Worm (Caenorhabditis elegans) whole organism, L1 larva: ENCODE data around the gene R04B5.5.

Experiments
- C04F5.9 ChIP-seq: sonication (generic microtip); optimal IDR thresholded peaks from 2 replicates; lab custom pipeline; 2016; ENCODE audit warnings: missing genetic modification characterization, missing compliant biosample characterization
- C16A3.4 ChIP-seq: fragments of 150-350 bp; optimal IDR thresholded peaks from 2 replicates; lab custom pipeline; 2014; ENCODE audit warnings: missing biosample characterization, missing genetic modification characterization
- ceh-63 ChIP-seq: fragments of 200-800 bp; sonication (Bioruptor generic); optimal IDR thresholded peaks from 2 replicates; lab custom pipeline; 2018; ENCODE audit warnings: mild to moderate bottlenecking, missing genetic modification characterization, missing compliant biosample characterization
- ceh-8 ChIP-seq: fragments of 200-800 bp; sonication (Bioruptor generic); optimal IDR thresholded peaks from 2 replicates; lab custom pipeline; 2018; ENCODE audit warnings: mild to moderate bottlenecking, missing genetic modification characterization, moderate library complexity, missing compliant biosample characterization
- dsc-1 ChIP-seq: sonication (generic microtip); optimal IDR thresholded peaks from 2 replicates; lab custom pipeline; 2016; ENCODE audit warnings: mild to moderate bottlenecking, missing genetic modification characterization, missing compliant biosample characterization
- efl-1 ChIP-seq, 4 experiments: fragments of 150-350 bp; optimal IDR thresholded peaks in 3 of 4; peaks in 1 of 4; 1 replicate in 1 of 4; 2 replicates in 3 of 4; lab custom pipeline; 2014; ENCODE audit warnings: missing biosample characterization in 2 of 4, missing genetic modification characterization in 2 of 4, missing genetic modification reagents in 2 of 4
- elt-2 ChIP-seq: sonication (generic microtip); optimal IDR thresholded peaks from 2 replicates; lab custom pipeline; 2016; ENCODE audit warnings: missing genetic modification characterization, mild to moderate bottlenecking, inconsistent platforms, missing compliant biosample characterization, missing genetic modification reagents
- ets-5 ChIP-seq: fragments of 200-800 bp; sonication (Bioruptor generic); IDR thresholded peaks from 2 replicates; pipeline ENCODE4 v1.3.6; 2022; ENCODE audit warnings: missing genetic modification characterization, missing compliant biosample characterization
- fkh-8 ChIP-seq: sonication (generic microtip); optimal IDR thresholded peaks from 2 replicates; lab custom pipeline; 2016; ENCODE audit warnings: mild to moderate bottlenecking, missing genetic modification characterization, missing compliant biosample characterization
- hlh-4 ChIP-seq: sonication (generic microtip); optimal IDR thresholded peaks from 2 replicates; lab custom pipeline; 2016; ENCODE audit warnings: mild to moderate bottlenecking, missing genetic modification characterization, missing compliant biosample characterization
- isw-1 ChIP-seq: fragments of 200-800 bp; sonication (Bioruptor generic); IDR thresholded peaks from 2 replicates; pipeline ENCODE4 v1.3.6; 2022; ENCODE audit warnings: missing genetic modification characterization, missing compliant biosample characterization
- lin-13 ChIP-seq: fragments of 150-350 bp; optimal IDR thresholded peaks from 2 replicates; lab custom pipeline; 2014; ENCODE audit warnings: missing biosample characterization, missing genetic modification reagents, missing genetic modification characterization
- lin-14 ChIP-seq: fragments of 200-800 bp; sonication (Bioruptor generic); optimal IDR thresholded peaks from 2 replicates; lab custom pipeline; 2018; ENCODE audit warnings: mild to moderate bottlenecking, missing genetic modification characterization, moderate library complexity, missing compliant biosample characterization
- lin-15B ChIP-seq: fragments of 150-350 bp; sonication (generic microtip); optimal IDR thresholded peaks from 3 replicates; lab custom pipeline; 2014; ENCODE audit warnings: missing biosample characterization, missing genetic modification characterization
- lin-35 ChIP-seq, 2 experiments: fragments of 150-350 bp; optimal IDR thresholded peaks; 2 replicates each; lab custom pipeline; 2014; ENCODE audit warnings: missing biosample characterization in 2 of 2, missing genetic modification characterization in 2 of 2, missing genetic modification reagents in 2 of 2
- mep-1 ChIP-seq: fragments of 150-350 bp; optimal IDR thresholded peaks from 2 replicates; lab custom pipeline; 2014; ENCODE audit warnings: missing biosample characterization, missing genetic modification characterization
- nhr-12 ChIP-seq: sonication (generic microtip); optimal IDR thresholded peaks from 2 replicates; lab custom pipeline; 2017; ENCODE audit warnings: missing biosample characterization, missing genetic modification characterization
- nhr-19 ChIP-seq: fragments of 200-800 bp; sonication (Bioruptor generic); conservative IDR thresholded peaks from 2 replicates; pipeline ENCODE4 v1.3.6; 2022; ENCODE audit warnings: missing genetic modification characterization, missing compliant biosample characterization
- nhr-20 ChIP-seq: sonication (generic microtip); optimal IDR thresholded peaks from 2 replicates; lab custom pipeline; 2016; ENCODE audit warnings: mild to moderate bottlenecking, missing genetic modification characterization, missing compliant biosample characterization
- nhr-47 ChIP-seq: sonication (generic microtip); optimal IDR thresholded peaks from 2 replicates; lab custom pipeline; 2016; ENCODE audit warnings: mild to moderate bottlenecking, missing genetic modification characterization, moderate library complexity, missing compliant biosample characterization
- nhr-76 ChIP-seq: sonication (generic microtip); optimal IDR thresholded peaks from 2 replicates; lab custom pipeline; 2017; ENCODE audit warnings: missing biosample characterization, missing genetic modification characterization
- nhr-90 ChIP-seq: sonication (generic microtip); optimal IDR thresholded peaks from 2 replicates; lab custom pipeline; 2016; ENCODE audit warnings: mild to moderate bottlenecking, missing genetic modification characterization, missing compliant biosample characterization; ENCODE audit not compliant: poor library complexity
- pqm-1 ChIP-seq: sonication (generic microtip); optimal IDR thresholded peaks from 3 replicates; lab custom pipeline; 2017; ENCODE audit warnings: missing biosample characterization, missing genetic modification characterization
- rnt-1 ChIP-seq: sonication (generic microtip); optimal IDR thresholded peaks from 2 replicates; lab custom pipeline; 2016; ENCODE audit warnings: mild to moderate bottlenecking, missing genetic modification characterization, moderate library complexity, missing compliant biosample characterization
- skn-1 ChIP-seq: fragments of 150-350 bp; optimal IDR thresholded peaks from 2 replicates; lab custom pipeline; 2014; ENCODE audit warnings: missing biosample characterization, missing genetic modification characterization
- swsn-7 ChIP-seq: sonication (generic microtip); optimal IDR thresholded peaks from 2 replicates; lab custom pipeline; 2016; ENCODE audit warnings: missing genetic modification characterization, missing compliant biosample characterization
- tbx-2 ChIP-seq: sonication (generic microtip); optimal IDR thresholded peaks from 2 replicates; lab custom pipeline; 2016; ENCODE audit warnings: missing genetic modification characterization, missing compliant biosample characterization
- unc-98 ChIP-seq: fragments of 200-800 bp; sonication (Bioruptor generic); IDR thresholded peaks from 2 replicates; pipeline ENCODE4 v1.3.6; 2022; ENCODE audit warnings: missing genetic modification characterization, missing compliant biosample characterization
- vab-15 ChIP-seq: sonication (generic microtip); optimal IDR thresholded peaks from 2 replicates; lab custom pipeline; 2017; ENCODE audit warnings: missing genotype, mild to moderate bottlenecking, missing genetic modification characterization, missing compliant biosample characterization
- xbp-1 ChIP-seq: sonication (generic microtip); optimal IDR thresholded peaks from 2 replicates; lab custom pipeline; 2016; ENCODE audit warnings: missing genetic modification characterization, missing compliant biosample characterization
- zag-1 ChIP-seq: fragments of 150-350 bp; optimal IDR thresholded peaks from 2 replicates; lab custom pipeline; 2014; ENCODE audit warnings: missing biosample characterization, missing genetic modification characterization
- zip-4 ChIP-seq: fragments of 200-800 bp; sonication (Bioruptor generic); optimal IDR thresholded peaks from 2 replicates; lab custom pipeline; 2018; ENCODE audit warnings: mild to moderate bottlenecking, missing genetic modification characterization, moderate library complexity, missing compliant biosample characterization

R04B5.5 gene

ce11 chrV:10101916-10102315 lies 14.6 kb downstream of the R04B5.5 start, which contains the start of gene C08B6.14:
Gene C08B6.14 (minus strand): TSS chrV:10102016.
- TF ChIP-seq fkh-8 (tag; lab: Kevin White, UChicago) (no peak), pqm-1 (tag; lab: Kevin White, UChicago) (no peak), zip-4 (GFP tag; lab: Kevin White, UChicago) (no peak), lin-15B (no peak), mep-1 (no peak), swsn-7 (no peak), nhr-90 (tag; lab: Kevin White, UChicago) (no peak)

ce11 chrV:10103811-10104210 lies 16.5 kb downstream of the R04B5.5 start:
- no peak for TF ChIP-seq lin-13 (GFP tag; lab: Kevin White, UChicago)
- peak; percentile 26 for TF ChIP-seq elt-2 (tag; lab: Kevin White, UChicago)
- no peak for TF ChIP-seq pqm-1 (tag; lab: Kevin White, UChicago)

- TF ChIP-seq C04F5.9 (tag; lab: Kevin White, UChicago) (no peak), zag-1 (tag; lab: Kevin White, UChicago) (no peak), elt-2 (tag; lab: Kevin White, UChicago) (peak; percentile 53)
Observed at ce11 chrV:10104785-10105310, 17.6 kb downstream of the R04B5.5 start, which contains the start of gene ugt-17. Gene ugt-17 (minus strand): TSS chrV:10104964.

- TF ChIP-seq C16A3.4 (tag; lab: Kevin White, UChicago) (no peak), efl-1 (optimal IDR thresholded peaks at IDR 0.05; lab: Kevin White, UChicago) (no peak), efl-1 (GFP tag; optimal IDR thresholded peaks at IDR 0.05 in 1 of 2; lab: Kevin White, UChicago) (no peak), ceh-8 (no peak), lin-14 (no peak), rnt-1 (tag; lab: Kevin White, UChicago) (no peak), nhr-47 (tag; lab: Kevin White, UChicago) (no peak), lin-15B (no peak), nhr-20 (tag; lab: Kevin White, UChicago) (no peak), xbp-1 (tag; lab: Kevin White, UChicago) (no peak)
- TF ChIP-seq, all 84 proteins: peak for 0
Observed at ce11 chrV:10105412-10105811, 18.1 kb downstream of the R04B5.5 start, which contains the start of gene C08B6.2. Gene C08B6.2 (plus strand): TSS chrV:10105712.

- TF ChIP-seq hlh-4 (tag; lab: Kevin White, UChicago), result no peak
- TF ChIP-seq skn-1 (tag; lab: Kevin White, UChicago), result no peak
- no peak for TF ChIP-seq ceh-63
- no peak for TF ChIP-seq dsc-1 (tag; lab: Kevin White, UChicago)
- no peak for TF ChIP-seq lin-13 (GFP tag; lab: Kevin White, UChicago)
- TF ChIP-seq unc-98 (GFP tag; lab: Robert Waterston, UW), result no peak
- no peak for TF ChIP-seq nhr-76
- TF ChIP-seq isw-1 (GFP tag; lab: Robert Waterston, UW), result no peak
- TF ChIP-seq vab-15 (tag; lab: Kevin White, UChicago), result no peak
- no peak for TF ChIP-seq swsn-7
- no peak for TF ChIP-seq nhr-19
- no peak for TF ChIP-seq ets-5 (GFP tag; lab: Robert Waterston, UW)
- TF ChIP-seq lin-35 (GFP tag; optimal IDR thresholded peaks at IDR 0.05; lab: Kevin White, UChicago), result no peak
- no peak for TF ChIP-seq tbx-2 (tag; lab: Kevin White, UChicago)
- no peak for TF ChIP-seq nhr-12 (tag; lab: Kevin White, UChicago)
- no peak for TF ChIP-seq C04F5.9 (tag; lab: Kevin White, UChicago)
- no peak for TF ChIP-seq mep-1
Observed at ce11 chrV:10107309-10107708, 20.0 kb downstream of the R04B5.5 start, which contains the start of gene C08B6.11. Gene C08B6.11 (plus strand): TSS chrV:10107609.
